Worm (Caenorhabditis elegans) whole organism, mixed stage, embryonic: ENCODE measurements around the gene abcf-3.

Experiments
- M03D4.4 ChIP-seq: sonication (generic microtip); optimal IDR thresholded peaks from 2 replicates; lab custom pipeline; 2017; ENCODE audit warnings: mild to moderate bottlenecking, missing genetic modification characterization, missing compliant biosample characterization
- bed-3 ChIP-seq: fragments of 200-800 bp; sonication (Bioruptor generic); optimal IDR thresholded peaks from 3 replicates; lab custom pipeline; 2018; ENCODE audit warnings: mild to moderate bottlenecking, missing genetic modification characterization, moderate library complexity, missing compliant biosample characterization
- blmp-1 ChIP-seq: fragments of 150-350 bp; optimal IDR thresholded peaks from 2 replicates; lab custom pipeline; 2014; ENCODE audit warnings: missing biosample characterization, missing genetic modification characterization
- ceh-39 ChIP-seq: fragments of 150-350 bp; optimal IDR thresholded peaks from 2 replicates; lab custom pipeline; 2014; ENCODE audit warnings: missing biosample characterization, missing genetic modification characterization
- ceh-43 ChIP-seq: fragments of 200-800 bp; sonication (Bioruptor generic); optimal IDR thresholded peaks from 2 replicates; lab custom pipeline; 2018; ENCODE audit warnings: mild to moderate bottlenecking, missing genetic modification characterization, moderate library complexity, missing compliant biosample characterization
- ceh-83 ChIP-seq: fragments of 200-800 bp; sonication (Bioruptor generic); optimal IDR thresholded peaks from 2 replicates; lab custom pipeline; 2018; ENCODE audit warnings: mild to moderate bottlenecking, missing genetic modification characterization, missing compliant biosample characterization
- ces-1 ChIP-seq: fragments of 150-350 bp; optimal IDR thresholded peaks from 2 replicates; lab custom pipeline; 2014; ENCODE audit warnings: missing biosample characterization, missing genetic modification reagents, missing genetic modification characterization
- drap-1 ChIP-seq: fragments of 200-800 bp; sonication (Bioruptor generic); optimal IDR thresholded peaks from 3 replicates; lab custom pipeline; 2018; ENCODE audit warnings: mild to moderate bottlenecking, missing genetic modification characterization, missing compliant biosample characterization
- elt-1 ChIP-seq: sonication (generic microtip); optimal IDR thresholded peaks from 2 replicates; lab custom pipeline; 2017; ENCODE audit warnings: missing genetic modification characterization, mild to moderate bottlenecking, missing compliant biosample characterization, antibody characterized with exemption, moderate library complexity, borderline replicate concordance; ENCODE audit not compliant: insufficient read depth
- elt-3 ChIP-seq: fragments of 150-350 bp; optimal IDR thresholded peaks from 2 replicates; lab custom pipeline; 2014; ENCODE audit warnings: missing biosample characterization, missing genetic modification characterization
- flh-1 ChIP-seq: fragments of 200-800 bp; sonication (Bioruptor generic); optimal IDR thresholded peaks from 2 replicates; lab custom pipeline; 2018; ENCODE audit warnings: mild to moderate bottlenecking, missing genetic modification characterization, moderate library complexity, missing compliant biosample characterization
- ham-2 ChIP-seq: fragments of 200-800 bp; sonication (Bioruptor generic); optimal IDR thresholded peaks from 2 replicates; lab custom pipeline; 2018; ENCODE audit warnings: mild to moderate bottlenecking, missing genetic modification characterization, missing compliant biosample characterization
- hlh-1 ChIP-seq: fragments of 150-350 bp; optimal IDR thresholded peaks from 2 replicates; lab custom pipeline; 2014; ENCODE audit warnings: missing biosample characterization, missing genetic modification reagents, missing genetic modification characterization
- lin-13 ChIP-seq: fragments of 150-350 bp; optimal IDR thresholded peaks from 2 replicates; lab custom pipeline; 2014; ENCODE audit warnings: missing biosample characterization, missing genetic modification characterization
- lin-32 ChIP-seq: fragments of 200-800 bp; sonication (Bioruptor generic); optimal IDR thresholded peaks from 2 replicates; lab custom pipeline; 2018; ENCODE audit warnings: mild to moderate bottlenecking, missing genetic modification characterization, missing compliant biosample characterization
- mab-5 ChIP-seq: fragments of 150-350 bp; optimal IDR thresholded peaks from 2 replicates; lab custom pipeline; 2014; ENCODE audit warnings: missing biosample characterization, missing genetic modification characterization
- mep-1 ChIP-seq: fragments of 150-350 bp; optimal IDR thresholded peaks from 2 replicates; lab custom pipeline; 2017; ENCODE audit warnings: missing biosample characterization, missing genetic modification reagents, missing genetic modification characterization, inconsistent platforms
- mls-2 ChIP-seq: sonication (generic microtip); optimal IDR thresholded peaks from 2 replicates; lab custom pipeline; 2016; ENCODE audit warnings: mild to moderate bottlenecking, missing genetic modification characterization, moderate library complexity, missing compliant biosample characterization
- nhr-12 ChIP-seq: fragments of 150-350 bp; optimal IDR thresholded peaks from 2 replicates; lab custom pipeline; 2014; ENCODE audit warnings: missing biosample characterization, missing genetic modification characterization
- nhr-2 ChIP-seq: fragments of 150-350 bp; optimal IDR thresholded peaks from 2 replicates; lab custom pipeline; 2014; ENCODE audit warnings: missing biosample characterization, missing genetic modification characterization
- nhr-237 ChIP-seq: fragments of 150-350 bp; optimal IDR thresholded peaks from 2 replicates; lab custom pipeline; 2014; ENCODE audit warnings: missing biosample characterization, missing genetic modification characterization
- nhr-28 ChIP-seq: fragments of 150-350 bp; optimal IDR thresholded peaks from 2 replicates; lab custom pipeline; 2014; ENCODE audit warnings: missing biosample characterization, missing genetic modification characterization
- nhr-76 ChIP-seq: sonication (generic microtip); optimal IDR thresholded peaks from 2 replicates; lab custom pipeline; 2017; ENCODE audit warnings: missing biosample characterization, missing genetic modification characterization
- pha-4 ChIP-seq: fragments of 150-350 bp; optimal IDR thresholded peaks from 2 replicates; lab custom pipeline; 2018; ENCODE audit warnings: missing biosample characterization, missing genetic modification reagents, missing genetic modification characterization
- sem-2 ChIP-seq: fragments of 200-800 bp; sonication (Bioruptor generic); optimal IDR thresholded peaks from 2 replicates; lab custom pipeline; 2018; ENCODE audit warnings: mild to moderate bottlenecking, missing genetic modification characterization, missing compliant biosample characterization
- snpc-4 ChIP-seq: fragments of 150-350 bp; optimal IDR thresholded peaks from 2 replicates; lab custom pipeline; 2014; ENCODE audit warnings: missing biosample characterization, missing genetic modification characterization
- tbx-8 ChIP-seq: fragments of 200-800 bp; sonication (Bioruptor generic); optimal IDR thresholded peaks from 2 replicates; lab custom pipeline; 2018; ENCODE audit warnings: mild to moderate bottlenecking, missing genetic modification characterization, moderate library complexity, missing compliant biosample characterization
- unc-120 ChIP-seq: sonication (generic microtip); optimal IDR thresholded peaks from 2 replicates; lab custom pipeline; 2017; ENCODE audit warnings: missing genetic modification characterization, missing compliant biosample characterization; ENCODE audit not compliant: poor library complexity, severe bottlenecking
- unc-39 ChIP-seq: fragments of 150-350 bp; optimal IDR thresholded peaks from 2 replicates; lab custom pipeline; 2014; ENCODE audit warnings: missing biosample characterization, missing genetic modification characterization
- unc-62 ChIP-seq: fragments of 150-350 bp; optimal IDR thresholded peaks from 2 replicates; lab custom pipeline; 2014; ENCODE audit warnings: missing biosample characterization, missing genetic modification reagents, missing genetic modification characterization
- zip-8 ChIP-seq: fragments of 150-350 bp; optimal IDR thresholded peaks from 2 replicates; lab custom pipeline; 2014; ENCODE audit warnings: missing biosample characterization, missing genetic modification characterization
- ztf-11 ChIP-seq: fragments of 150-350 bp; optimal IDR thresholded peaks from 2 replicates; lab custom pipeline; 2014; ENCODE audit warnings: missing biosample characterization, missing genetic modification characterization

The abcf-3 gene

ce11 chrIII:6146797-6147196, 26.4 kb upstream of the abcf-3 start:
- no peak for TF ChIP-seq unc-62 (GFP tag; lab: Kevin White, UChicago)

- TF ChIP-seq unc-62 (GFP tag; lab: Kevin White, UChicago) (no peak), bed-3 (no peak), ham-2 (GFP tag; lab: Kevin White, UChicago) (no peak), lin-13 (tag; lab: Kevin White, UChicago) (no peak), sem-2 (no peak), ztf-11 (tag; lab: Kevin White, UChicago) (no peak), zip-8 (tag; lab: Kevin White, UChicago) (no peak), ceh-43 (GFP tag; lab: Kevin White, UChicago) (no peak), nhr-237 (tag; lab: Kevin White, UChicago) (no peak), ces-1 (GFP tag; lab: Kevin White, UChicago) (no peak), elt-1 (no peak), elt-3 (no peak), unc-120 (tag; lab: Kevin White, UChicago) (no peak), snpc-4 (no peak), mab-5 (no peak), tbx-8 (GFP tag; lab: Kevin White, UChicago) (no peak), mep-1 (tag; lab: Kevin White, UChicago) (no peak), unc-39 (tag; lab: Kevin White, UChicago) (no peak), nhr-76 (tag; lab: Kevin White, UChicago) (no peak), drap-1 (no peak)
These were observed 25.3 kb upstream of the abcf-3 start, which contains the start of gene Y42G9A.2 for ce11 chrIII:6147903-6148302. Gene Y42G9A.2, plus strand, starts transcription at chrIII:6148186.

DNA sequence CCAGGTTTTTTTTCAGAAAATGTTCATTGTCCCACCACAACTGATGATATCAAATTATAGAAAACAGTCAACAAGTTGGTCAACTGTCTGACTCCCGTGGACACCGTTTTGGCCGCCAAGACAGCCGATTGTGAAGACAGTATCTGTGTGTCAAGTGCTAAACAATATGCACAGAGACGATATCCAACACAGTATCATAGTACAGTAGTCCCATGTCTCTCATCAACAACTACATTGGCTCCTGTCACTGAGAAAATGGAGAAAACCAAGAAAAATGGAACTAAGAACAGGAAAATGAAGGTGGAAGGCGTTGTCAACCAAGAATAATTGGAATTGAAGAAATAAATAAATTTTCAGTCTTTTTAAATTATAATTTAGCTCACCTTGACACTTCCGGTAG, 24.5 kb upstream of the abcf-3 start:
- TF ChIP-seq pha-4 (tag; lab: Kevin White, UChicago) (no peak), ztf-11 (tag; lab: Kevin White, UChicago) (no peak), ceh-83 (GFP tag; lab: Kevin White, UChicago) (no peak), nhr-12 (tag; lab: Kevin White, UChicago) (no peak), elt-3 (no peak), nhr-28 (no peak), M03D4.4 (tag; lab: Kevin White, UChicago) (no peak), ham-2 (GFP tag; lab: Kevin White, UChicago) (no peak), unc-62 (GFP tag; lab: Kevin White, UChicago) (no peak), unc-120 (tag; lab: Kevin White, UChicago) (no peak), nhr-76 (tag; lab: Kevin White, UChicago) (no peak), flh-1 (GFP tag; lab: Kevin White, UChicago) (no peak), zip-8 (tag; lab: Kevin White, UChicago) (no peak), ceh-43 (GFP tag; lab: Kevin White, UChicago) (no peak), lin-13 (tag; lab: Kevin White, UChicago) (no peak), ceh-39 (tag; lab: Kevin White, UChicago) (no peak), nhr-237 (tag; lab: Kevin White, UChicago) (no peak), nhr-2 (tag; lab: Kevin White, UChicago) (no peak)

- TF ChIP-seq hlh-1 (tag; lab: Kevin White, UChicago) = no peak
- no peak for TF ChIP-seq pha-4 (tag; lab: Kevin White, UChicago)
- TF ChIP-seq tbx-8 (GFP tag; lab: Kevin White, UChicago) = no peak
- no peak for TF ChIP-seq ztf-11 (tag; lab: Kevin White, UChicago)
- no peak for TF ChIP-seq zip-8 (tag; lab: Kevin White, UChicago)
- no peak for TF ChIP-seq lin-32
- TF ChIP-seq bed-3 = no peak
- no peak for TF ChIP-seq nhr-237 (tag; lab: Kevin White, UChicago)
- TF ChIP-seq unc-62 (GFP tag; lab: Kevin White, UChicago) = no peak
- no peak for TF ChIP-seq M03D4.4 (tag; lab: Kevin White, UChicago)
- no peak for TF ChIP-seq flh-1 (GFP tag; lab: Kevin White, UChicago)
- no peak for TF ChIP-seq nhr-12 (tag; lab: Kevin White, UChicago)
- no peak for TF ChIP-seq ceh-39 (tag; lab: Kevin White, UChicago)
- no peak for TF ChIP-seq unc-120 (tag; lab: Kevin White, UChicago)
- no peak for TF ChIP-seq blmp-1 (tag; lab: Kevin White, UChicago)
- TF ChIP-seq mls-2 (tag; lab: Kevin White, UChicago) = no peak
These were observed 23.6 kb upstream of the abcf-3 start, which contains the start of the genes wht-7 and Y42G9A.1 for ce11 chrIII:6149467-6150072. Gene wht-7, minus strand, starts transcription at chrIII:6149597. Gene Y42G9A.1, plus strand, starts transcription at chrIII:6149961.
